Worm (Caenorhabditis elegans): ENCODE measurements around the gene W04D12.1.

DNA sequence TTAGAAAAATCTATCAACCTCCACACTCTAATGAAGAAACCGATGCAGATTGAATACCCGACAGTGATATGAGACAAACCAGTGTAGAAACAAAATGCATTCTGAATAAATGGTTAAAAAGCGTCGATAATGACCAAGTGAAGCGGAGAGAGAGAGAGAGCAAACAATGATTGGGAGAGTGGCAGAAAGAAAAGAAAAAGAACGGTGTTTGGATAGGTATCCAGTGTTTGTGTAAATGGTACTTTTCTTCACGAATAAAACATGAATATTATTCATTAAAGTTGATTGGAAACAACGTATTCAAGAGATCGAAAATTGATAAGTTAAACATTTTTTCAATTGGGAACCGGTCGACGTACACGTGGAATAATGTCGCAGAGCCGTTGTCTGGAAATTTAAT lies 32.7 kb downstream of the W04D12.1 start, which contains the start of gene F01F1.15:
- TF ChIP-seq fos-1 (tag; optimal IDR thresholded peaks at IDR 0.05) (no peak), ZK546.5 (tag; optimal IDR thresholded peaks at IDR 0.05) (no peak), unc-62 (GFP tag; optimal IDR thresholded peaks at IDR 0.05) (no peak)
